Fruit fly (Drosophila melanogaster) Kc167 (cell line): Measurements from ENCODE around the gene ath.

Experiments used
- Myc ChIP-seq: fragments of >200 bp; optimal IDR thresholded peaks from 2 replicates; lab custom pipeline; 2017; ENCODE audit warnings: missing external identifiers
- Sin3A ChIP-seq: fragments of >200 bp; optimal IDR thresholded peaks from 2 replicates; lab custom pipeline; 2018; ENCODE audit warnings: missing external identifiers
- h ChIP-seq: fragments of >200 bp; optimal IDR thresholded peaks from 3 replicates; lab custom pipeline; 2018; ENCODE audit warnings: missing external identifiers
- psq ChIP-seq: fragments of >200 bp; optimal IDR thresholded peaks from 2 replicates; lab custom pipeline; 2017; ENCODE audit warnings: missing external identifiers
- ttk ChIP-seq: sonication (Bioruptor generic); optimal IDR thresholded peaks from 2 replicates; lab custom pipeline; 2017; ENCODE audit warnings: missing external identifiers

dm6 chr2L:10237725-10238446 is 26.9 kb downstream of the ath start, which contains the start of gene mthl15:
- TF ChIP-seq psq (lab: Kevin White, UChicago) (no peak), Sin3A (lab: Kevin White, UChicago) (no peak), ttk (lab: Kevin White, UChicago) (no peak), Myc (lab: Kevin White, UChicago) (no peak), h (lab: Kevin White, UChicago) (no peak)
